Fruit fly (Drosophila melanogaster): Measurements from ENCODE around the gene CG32152.

Gene CG32152

DNA sequence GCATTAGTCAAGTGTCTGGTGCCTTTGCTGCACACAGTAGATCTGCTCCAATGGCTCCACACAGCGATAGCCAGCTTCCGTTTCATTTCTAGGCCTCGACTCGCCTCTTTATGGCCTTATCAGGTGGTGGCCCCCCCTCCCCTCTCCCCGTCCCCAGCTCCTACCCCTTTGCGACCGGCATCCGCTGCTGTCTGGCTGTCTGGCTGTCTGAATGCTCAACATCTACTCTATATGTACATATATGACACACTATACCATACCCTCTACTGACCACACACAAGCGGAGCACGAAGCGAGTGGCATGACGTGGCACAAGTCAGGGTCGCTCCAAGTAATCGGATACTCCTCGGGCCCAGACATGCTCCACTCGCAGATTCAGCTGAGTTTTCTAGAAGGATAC, 14.5 kb upstream of the CG32152 start (continued):
- no peak for TF ChIP-seq sd (tag; optimal IDR thresholded peaks at IDR 0.05)
- TF ChIP-seq sens (GFP tag) = no peak
- peak; percentile 51 for TF ChIP-seq hb (GFP tag; IDR thresholded peaks at IDR 0.05; ENCODE audit: partially characterized antibody)
- TF ChIP-seq zen2 (GFP tag; IDR thresholded peaks at IDR 0.05; ENCODE audit: partially characterized antibody) = no peak
- peak; percentile 61 for TF ChIP-seq D19B (GFP tag; optimal IDR thresholded peaks at IDR 0.05)
- no peak for TF ChIP-seq en (GFP tag; optimal IDR thresholded peaks at IDR 0.05)
- TF ChIP-seq sna (GFP tag; IDR thresholded peaks at IDR 0.05; ENCODE audit: partially characterized antibody) = peak; percentile 43; the same call in 1 of the 2 replicates
- TF ChIP-seq CG13424 (tag; optimal IDR thresholded peaks at IDR 0.05) = no peak
- peak; percentile 17; the same call in 1 of the 3 replicates for TF ChIP-seq vnd (GFP tag; IDR thresholded peaks at IDR 0.05; ENCODE audit: partially characterized antibody)
- no peak for TF ChIP-seq tin (GFP tag; optimal IDR thresholded peaks at IDR 0.05)
- 0 out of 2 replicates have a peak, but pooled peaks have one; percentile 26 for TF ChIP-seq CG14014 (GFP tag; IDR thresholded peaks at IDR 0.05)
- no peak for TF ChIP-seq da (GFP tag; optimal IDR thresholded peaks at IDR 0.05)
- TF ChIP-seq ham (GFP tag; IDR thresholded peaks at IDR 0.05) = no peak
- peak; percentile 27 for TF ChIP-seq mirr (GFP tag; optimal IDR thresholded peaks at IDR 0.05)
- 0 out of 2 replicates have a peak, but pooled peaks have one; percentile 29 for TF ChIP-seq HLH3B (GFP tag; IDR thresholded peaks at IDR 0.05)
- no peak for TF ChIP-seq CG9215 (GFP tag; IDR thresholded peaks at IDR 0.05)
- TF ChIP-seq CG8388 (GFP tag; optimal IDR thresholded peaks at IDR 0.05) = no peak
- TF ChIP-seq CG8281 (tag; optimal IDR thresholded peaks at IDR 0.05) = no peak
- no peak for TF ChIP-seq PHDP (tag; optimal IDR thresholded peaks at IDR 0.05)
- peak; percentile 33; the same call in 1 of the 3 replicates for TF ChIP-seq CG16813 (GFP tag; IDR thresholded peaks at IDR 0.05; ENCODE audit: partially characterized antibody)
- no peak for TF ChIP-seq grn (GFP tag; optimal IDR thresholded peaks at IDR 0.05)
- no peak for TF ChIP-seq CG34224 (GFP tag; IDR thresholded peaks at IDR 0.05; ENCODE audit: partially characterized antibody)
- no peak for TF ChIP-seq pnt (GFP tag; optimal IDR thresholded peaks at IDR 0.05)
- no peak for TF ChIP-seq prd (optimal IDR thresholded peaks at IDR 0.05)
- no peak for TF ChIP-seq prd (GFP tag; IDR thresholded peaks at IDR 0.05)
- no peak for TF ChIP-seq jing (GFP tag; optimal IDR thresholded peaks at IDR 0.05)
- no peak for TF ChIP-seq luna (GFP tag; optimal IDR thresholded peaks at IDR 0.05)
- no peak for TF ChIP-seq caup (GFP tag; optimal IDR thresholded peaks at IDR 0.05; ENCODE audit: severe bottlenecking)
- TF ChIP-seq Fer2 (tag; optimal IDR thresholded peaks at IDR 0.05) = no peak
- no peak for TF ChIP-seq usp (GFP tag; optimal IDR thresholded peaks at IDR 0.05)
- TF ChIP-seq bbx (GFP tag; IDR thresholded peaks at IDR 0.05; ENCODE audit: partially characterized antibody) = 0 out of 2 replicates have a peak, but pooled peaks have one; percentile 23
- TF ChIP-seq CG18764 (GFP tag; optimal IDR thresholded peaks at IDR 0.05) = no peak
- 0 out of 3 replicates have a peak, but pooled peaks have one; percentile 42 for TF ChIP-seq CG11456 (GFP tag; IDR thresholded peaks at IDR 0.05)
- TF ChIP-seq tna (GFP tag; IDR thresholded peaks at IDR 0.05; ENCODE audit: partially characterized antibody) = peak; percentile 77
- TF ChIP-seq lbe (GFP tag; optimal IDR thresholded peaks at IDR 0.05) = no peak
- TF ChIP-seq CG31441 (GFP tag; IDR thresholded peaks at IDR 0.05) = no peak
- TF ChIP-seq CG4707 (GFP tag; optimal IDR thresholded peaks at IDR 0.05) = no peak
- peak; percentile 30; the same call in 1 of the 3 replicates for TF ChIP-seq CG6175 (GFP tag; IDR thresholded peaks at IDR 0.05)
- TF ChIP-seq so (GFP tag; IDR thresholded peaks at IDR 0.05) = no peak
- TF ChIP-seq NfI (GFP tag; optimal IDR thresholded peaks at IDR 0.05) = no peak
- no peak for TF ChIP-seq NC2α (GFP tag; optimal IDR thresholded peaks at IDR 0.05)
- no peak for TF ChIP-seq CG7786 (GFP tag; optimal IDR thresholded peaks at IDR 0.05)
- no peak for TF ChIP-seq CG9817 (tag; optimal IDR thresholded peaks at IDR 0.05)
- no peak for TF ChIP-seq CG14050 (GFP tag; IDR thresholded peaks at IDR 0.05)
- no peak for TF ChIP-seq CG17802 (tag; optimal IDR thresholded peaks at IDR 0.05)
- peak; percentile 58 for TF ChIP-seq nerfin-2 (GFP tag; IDR thresholded peaks at IDR 0.05; ENCODE audit: partially characterized antibody)
- TF ChIP-seq ftz-f1 (GFP tag; optimal IDR thresholded peaks at IDR 0.05) = no peak
- TF ChIP-seq CG7271 (tag; optimal IDR thresholded peaks at IDR 0.05) = no peak
- no peak for TF ChIP-seq Spps (tag; optimal IDR thresholded peaks at IDR 0.05)
- TF ChIP-seq Hr78 (GFP tag; optimal IDR thresholded peaks at IDR 0.05) = no peak
